Worm (Caenorhabditis elegans): ENCODE results near the gene nhr-47.

DNA sequence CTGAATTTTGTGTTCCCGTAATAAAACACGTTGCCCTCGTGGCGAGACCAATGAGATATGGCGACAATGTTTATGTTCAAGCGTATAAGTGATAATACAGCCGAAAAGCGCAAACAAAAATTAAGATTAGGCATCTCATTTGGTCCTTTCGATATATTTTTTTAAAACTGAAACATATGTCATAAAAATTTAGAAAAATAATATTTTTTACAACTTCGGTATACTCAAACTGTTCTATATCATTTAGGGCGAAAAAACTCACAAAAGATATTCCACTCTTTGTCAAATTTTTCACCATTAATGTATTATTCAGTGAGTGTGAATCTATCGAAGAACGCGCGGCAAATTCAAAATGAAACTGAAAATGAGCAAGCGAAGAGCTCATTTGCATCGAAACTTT lies 33.4 kb downstream of the nhr-47 start, which contains the start of gene cft-1:
- no peak for TF ChIP-seq ama-1 (optimal IDR thresholded peaks at IDR 0.05)
- TF ChIP-seq ceh-36 (tag; optimal IDR thresholded peaks at IDR 0.05), result no peak
- no peak for TF ChIP-seq hmg-4 (GFP tag; optimal IDR thresholded peaks at IDR 0.05)
- no peak for TF ChIP-seq F13C5.2 (tag; optimal IDR thresholded peaks at IDR 0.05)
- no peak for TF ChIP-seq tbx-37 (GFP tag; conservative IDR thresholded peaks at IDR 0.05)
- TF ChIP-seq hmbx-1 (tag; optimal IDR thresholded peaks at IDR 0.05), result no peak
- TF ChIP-seq aly-1 (tag; optimal IDR thresholded peaks at IDR 0.05), result no peak
- TF ChIP-seq flt-1 (GFP tag; IDR thresholded peaks at IDR 0.05), result no peak
- TF ChIP-seq tra-4 (tag; optimal IDR thresholded peaks at IDR 0.05), result no peak
- TF ChIP-seq tbx-11 (GFP tag; IDR thresholded peaks at IDR 0.05), result no peak
- no peak for TF ChIP-seq sea-1 (GFP tag; conservative IDR thresholded peaks at IDR 0.05)
- TF ChIP-seq ceh-13 (GFP tag; optimal IDR thresholded peaks at IDR 0.05), result no peak
- no peak for TF ChIP-seq ets-7 (tag; optimal IDR thresholded peaks at IDR 0.05)
- no peak for TF ChIP-seq pes-1 (GFP tag; IDR thresholded peaks at IDR 0.05)
